Worm (Caenorhabditis elegans): Measurements from ENCODE around the gene pph-2.

The pph-2 gene

ce11 chrIV:11868452-11868851, 9.1 kb downstream of the pph-2 start:
- TF ChIP-seq W03F9.2 (tag; optimal IDR thresholded peaks at IDR 0.05): no peak
- TF ChIP-seq him-1 (tag; optimal IDR thresholded peaks at IDR 0.05): no peak
- TF ChIP-seq dao-5 (tag; optimal IDR thresholded peaks at IDR 0.05): no peak

DNA sequence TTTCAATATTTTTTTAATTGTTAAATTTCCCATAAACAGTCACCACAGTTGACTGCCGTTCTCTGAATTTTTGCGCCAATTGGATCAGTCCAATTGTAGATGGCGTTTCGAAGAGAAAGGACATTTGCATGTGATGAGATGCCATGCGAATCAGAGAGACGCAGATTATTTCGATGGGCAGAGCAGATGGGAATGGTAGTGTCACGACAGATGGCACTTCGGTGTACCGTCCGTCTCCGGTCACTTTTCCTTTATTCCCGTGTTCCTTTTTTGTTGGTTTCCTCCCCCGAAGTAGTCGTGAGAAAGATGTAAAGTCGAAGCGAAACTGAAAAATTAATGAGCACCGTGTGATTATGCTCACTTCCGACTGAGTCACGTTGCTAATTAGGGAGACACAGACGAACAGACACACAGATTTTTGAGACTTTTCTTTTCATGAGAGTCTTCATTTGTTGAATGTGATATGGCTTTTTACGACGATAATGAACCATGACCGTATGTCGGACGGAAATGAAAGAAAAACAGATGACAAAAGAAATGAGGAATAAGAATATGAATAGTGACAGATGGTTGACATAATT, 9.8 kb downstream of the pph-2 start:
- TF ChIP-seq him-1 (tag; optimal IDR thresholded peaks at IDR 0.05) (no peak), W03F9.2 (tag; optimal IDR thresholded peaks at IDR 0.05) (no peak), dao-5 (tag; optimal IDR thresholded peaks at IDR 0.05) (no peak)

DNA sequence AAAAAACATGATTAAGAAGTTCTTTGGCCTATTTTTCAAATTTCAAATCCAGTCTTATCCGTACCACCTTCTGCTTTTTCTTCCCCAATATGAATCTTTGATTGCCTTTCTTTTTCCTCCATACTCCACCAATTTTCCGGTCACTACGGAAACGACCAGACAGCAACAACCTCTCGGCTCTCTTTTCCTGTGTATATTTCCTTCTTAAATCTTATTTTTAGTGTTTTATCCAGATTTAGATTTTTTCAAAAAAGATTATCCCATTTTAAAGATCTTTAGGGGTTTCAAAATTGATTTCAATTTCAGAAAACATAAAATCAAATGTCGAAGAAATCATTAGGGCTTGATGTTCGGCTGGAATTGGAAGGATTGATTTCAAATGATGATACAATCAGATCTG, 13.3 kb downstream of the pph-2 start, which contains the start of gene trpa-1:
Gene trpa-1 (plus strand): TSS at position 301 of the 400 bp plus-strand sequence.
- no peak for TF ChIP-seq him-1 (tag; optimal IDR thresholded peaks at IDR 0.05)
- TF ChIP-seq W03F9.2 (tag; optimal IDR thresholded peaks at IDR 0.05): no peak
- no peak for TF ChIP-seq dao-5 (tag; optimal IDR thresholded peaks at IDR 0.05)

DNA sequence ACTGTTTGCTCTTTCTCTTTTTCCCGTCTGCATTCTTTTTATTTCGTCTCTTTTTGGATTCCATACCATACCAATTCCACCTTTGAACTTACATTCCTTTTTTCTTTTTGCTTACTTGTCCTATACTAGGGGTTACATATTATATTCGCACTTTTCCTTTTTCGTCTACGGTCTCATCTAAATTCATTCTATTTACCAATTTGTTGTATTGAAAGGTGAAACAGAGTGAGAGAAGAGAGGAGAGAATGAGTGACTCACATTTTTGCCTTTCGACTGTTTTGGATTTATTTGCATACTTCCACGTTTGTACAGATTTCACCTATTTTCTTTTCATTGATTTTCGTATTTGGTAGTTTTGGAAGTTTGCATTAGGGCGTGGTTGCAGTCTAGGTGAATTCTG, 14.1 kb downstream of the pph-2 start:
- no peak for TF ChIP-seq dao-5 (tag; optimal IDR thresholded peaks at IDR 0.05)
- no peak for TF ChIP-seq W03F9.2 (tag; optimal IDR thresholded peaks at IDR 0.05)
- no peak for TF ChIP-seq him-1 (tag; optimal IDR thresholded peaks at IDR 0.05)

DNA sequence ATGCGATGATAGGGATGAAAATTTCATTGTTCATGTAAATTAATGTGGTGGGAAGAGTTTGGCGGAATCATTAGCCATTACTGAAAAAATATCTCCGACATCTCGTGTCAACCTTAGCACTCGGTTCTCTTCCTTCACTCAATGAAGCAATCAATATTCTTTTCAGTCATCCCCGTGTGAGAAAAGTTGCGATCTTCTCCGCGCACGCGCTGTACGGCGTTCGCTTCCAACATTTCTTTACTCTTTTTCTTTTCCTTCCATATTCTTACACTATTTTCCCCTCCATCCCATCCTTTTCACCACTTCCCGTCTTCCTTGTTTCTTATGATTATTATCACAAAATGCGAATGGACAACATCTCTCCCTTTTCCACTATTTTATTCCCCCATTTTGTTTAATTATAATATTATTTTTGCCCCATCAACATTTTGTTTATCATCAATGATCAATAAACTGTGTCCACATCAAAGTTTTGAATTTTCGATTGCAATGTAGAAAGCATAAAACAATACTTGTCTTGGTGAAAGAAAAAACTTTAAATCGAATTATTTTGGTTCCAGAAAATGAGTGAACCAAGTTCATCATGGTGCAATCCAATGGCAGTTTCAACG, 17.5 kb downstream of the pph-2 start, which contains the start of gene mob-1:
Gene mob-1 (plus strand): TSS at position 561 of the 611 bp plus-strand sequence.
- TF ChIP-seq W03F9.2 (tag; optimal IDR thresholded peaks at IDR 0.05) (no peak), him-1 (tag; optimal IDR thresholded peaks at IDR 0.05) (no peak), dao-5 (tag; optimal IDR thresholded peaks at IDR 0.05) (no peak)

- TF ChIP-seq him-1 (tag; optimal IDR thresholded peaks at IDR 0.05) (no peak), W03F9.2 (tag; optimal IDR thresholded peaks at IDR 0.05) (no peak), dao-5 (tag; optimal IDR thresholded peaks at IDR 0.05) (no peak)
Measured at ce11 chrIV:11858142-11858541, 19.4 kb downstream of the pph-2 start, which contains the start of gene let-92. Gene let-92 (plus strand): TSS chrIV:11858442.

DNA sequence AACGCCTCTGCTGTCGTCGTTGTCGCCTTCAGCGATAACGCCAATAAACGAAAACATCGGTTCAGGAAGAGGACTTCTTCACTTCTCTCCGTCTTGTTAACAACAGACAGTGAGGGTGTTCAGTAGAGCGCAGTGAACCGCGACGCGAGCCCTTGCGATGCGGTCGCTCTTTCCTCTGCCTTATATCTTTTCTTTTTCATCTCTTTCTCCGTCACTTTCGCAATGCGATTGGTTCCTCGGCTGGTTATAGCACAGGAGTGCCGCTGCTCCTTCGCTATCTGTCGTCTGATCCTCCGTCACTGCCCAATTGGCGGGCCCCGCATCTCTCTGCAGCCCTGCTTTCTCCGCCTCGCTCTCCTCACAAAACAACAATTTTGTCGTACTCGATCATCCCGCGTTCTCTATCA, 20.4 kb downstream of the pph-2 start:
- TF ChIP-seq W03F9.2 (tag; optimal IDR thresholded peaks at IDR 0.05) (no peak), him-1 (tag; optimal IDR thresholded peaks at IDR 0.05) (peak; percentile 72), dao-5 (tag; optimal IDR thresholded peaks at IDR 0.05) (no peak)

ce11 chrIV:11855900-11856660, 21.5 kb downstream of the pph-2 start, which contains the start of gene ech-2:
Gene ech-2 (minus strand): TSS chrIV:11856351.
- TF ChIP-seq W03F9.2 (tag; optimal IDR thresholded peaks at IDR 0.05) (peak; percentile 26), him-1 (tag; optimal IDR thresholded peaks at IDR 0.05) (no peak)

- TF ChIP-seq W03F9.2 (tag; optimal IDR thresholded peaks at IDR 0.05) (no peak), him-1 (tag; optimal IDR thresholded peaks at IDR 0.05) (no peak), dao-5 (tag; optimal IDR thresholded peaks at IDR 0.05) (no peak)
Measured at ce11 chrIV:11855424-11855823, 22.1 kb downstream of the pph-2 start.

DNA sequence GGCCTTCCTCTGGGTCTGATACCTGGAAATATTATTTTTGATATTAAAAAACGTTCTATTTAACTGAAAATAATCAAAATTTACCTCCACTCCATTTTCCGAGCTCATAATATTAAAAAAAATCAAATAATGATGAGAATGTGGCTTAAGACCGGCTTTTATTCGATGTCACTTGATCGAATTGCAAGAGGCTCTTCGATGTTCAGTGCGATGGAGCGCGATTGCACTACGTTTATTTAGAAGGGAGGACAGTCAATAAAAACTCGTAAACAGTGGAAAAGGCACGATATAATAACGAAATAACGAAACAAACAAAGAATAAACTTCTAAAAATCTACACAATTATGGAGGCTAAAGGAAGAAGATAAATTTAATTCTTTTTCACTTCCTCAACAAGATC, 22.8 kb downstream of the pph-2 start, which contains the start of gene tag-30:
Gene tag-30 (minus strand): TSS at position 383 of the 400 bp plus-strand sequence.
- TF ChIP-seq dao-5 (tag; optimal IDR thresholded peaks at IDR 0.05) (no peak), W03F9.2 (tag; optimal IDR thresholded peaks at IDR 0.05) (peak; percentile 50)

- TF ChIP-seq W03F9.2 (tag; optimal IDR thresholded peaks at IDR 0.05) (no peak), him-1 (tag; optimal IDR thresholded peaks at IDR 0.05) (no peak), dao-5 (tag; optimal IDR thresholded peaks at IDR 0.05) (no peak)
Measured at ce11 chrIV:11851882-11852281, 25.7 kb downstream of the pph-2 start, which contains the start of gene F38H4.5. Gene F38H4.5 (plus strand): TSS chrIV:11852182.

DNA sequence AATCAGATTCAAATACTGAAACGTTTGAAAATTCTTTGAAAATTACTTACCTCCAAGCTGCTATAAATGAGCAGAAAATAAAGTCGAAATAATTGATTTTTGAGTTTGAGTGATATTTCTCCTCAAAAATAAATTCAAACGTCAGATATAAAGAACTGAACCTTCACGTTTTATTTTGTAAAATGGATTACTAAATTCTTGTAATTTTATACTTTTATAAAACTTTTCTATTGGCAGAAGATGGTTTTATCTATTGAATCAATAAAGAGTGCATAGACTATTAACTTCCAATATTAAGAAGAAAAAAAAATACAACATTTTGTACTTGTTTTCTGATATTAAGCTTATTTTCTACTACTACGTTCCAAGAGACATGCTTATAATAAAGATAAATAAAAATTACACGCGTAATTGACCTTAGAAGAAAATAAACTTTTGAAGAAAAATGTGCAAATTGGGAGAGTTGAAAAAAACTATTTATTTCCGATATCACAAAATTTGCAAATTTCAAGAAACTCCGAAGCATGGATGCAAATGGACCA, 29.7 kb downstream of the pph-2 start, which contains the start of the genes F38H4.6 and F38H4.4:
Gene F38H4.6 (minus strand): TSS at position 101 of the 542 bp plus-strand sequence.
Gene F38H4.4 (plus strand): TSS at position 492 of the 542 bp plus-strand sequence.
- TF ChIP-seq dao-5 (tag; optimal IDR thresholded peaks at IDR 0.05): no peak

ce11 chrIV:11842121-11842520, 35.5 kb downstream of the pph-2 start, which contains the start of gene F38H4.3:
Gene F38H4.3 (plus strand): TSS chrIV:11842421.
- TF ChIP-seq him-1 (tag; optimal IDR thresholded peaks at IDR 0.05) (no peak), W03F9.2 (tag; optimal IDR thresholded peaks at IDR 0.05) (no peak), dao-5 (tag; optimal IDR thresholded peaks at IDR 0.05) (no peak)
